Worm (Caenorhabditis elegans) whole organism, young adult: ENCODE data around the gene F28A12.10.

ENCODE experiments used
- dpl-1 ChIP-seq: fragments of 150-350 bp; optimal IDR thresholded peaks from 2 replicates; lab custom pipeline; 2014; ENCODE audit warnings: missing biosample characterization, missing genetic modification reagents, missing genetic modification characterization
- pbrm-1 ChIP-seq: fragments of 200-800 bp; sonication (Bioruptor generic); IDR thresholded peaks from 2 replicates; pipeline ENCODE4 v1.3.6; 2022; ENCODE audit warnings: missing genetic modification reagents, missing genetic modification characterization, missing compliant biosample characterization

ce11 chrV:8623754-8624153 lies 13.8 kb downstream of the F28A12.10 start, which contains the start of gene F41E6.17:
- TF ChIP-seq dpl-1 (GFP tag; lab: Kevin White, UChicago) (no peak), pbrm-1 (GFP tag; lab: Robert Waterston, UW) (no peak)
